Worm (Caenorhabditis elegans) whole organism, late embryonic: ENCODE measurements around the gene Y49E10.25.

Source experiments
- C38D4.7 ChIP-seq: fragments of 200-800 bp; sonication (Bioruptor generic); optimal IDR thresholded peaks from 2 replicates; lab custom pipeline; 2018; ENCODE audit warnings: mild to moderate bottlenecking, missing genetic modification characterization, moderate library complexity, missing compliant biosample characterization
- ceh-31 ChIP-seq: sonication (generic microtip); optimal IDR thresholded peaks from 2 replicates; lab custom pipeline; 2016; ENCODE audit warnings: missing genetic modification characterization, missing compliant biosample characterization
- elt-2 ChIP-seq: sonication (generic microtip); optimal IDR thresholded peaks from 2 replicates; lab custom pipeline; 2016; ENCODE audit warnings: missing genetic modification reagents, missing genetic modification characterization, missing compliant biosample characterization
- hlh-15 ChIP-seq: sonication (generic microtip); optimal IDR thresholded peaks from 2 replicates; lab custom pipeline; 2016; ENCODE audit warnings: missing genetic modification characterization, missing compliant biosample characterization
- hlh-30 ChIP-seq: sonication (generic microtip); optimal IDR thresholded peaks from 2 replicates; lab custom pipeline; 2017; ENCODE audit warnings: antibody characterized with exemption, missing genetic modification characterization, missing compliant biosample characterization; ENCODE audit not compliant: insufficient read depth
- lin-11 ChIP-seq: fragments of 200-800 bp; sonication (Bioruptor generic); optimal IDR thresholded peaks from 2 replicates; lab custom pipeline; 2018; ENCODE audit warnings: mild to moderate bottlenecking, missing genetic modification characterization, missing compliant biosample characterization
- mec-3 ChIP-seq: sonication (generic microtip); optimal IDR thresholded peaks from 2 replicates; lab custom pipeline; 2016; ENCODE audit warnings: borderline replicate concordance, missing genetic modification characterization, missing compliant biosample characterization
- nhr-11 ChIP-seq: fragments of 150-350 bp; optimal IDR thresholded peaks from 2 replicates; lab custom pipeline; 2014; ENCODE audit warnings: missing biosample characterization, missing genetic modification characterization
- pha-4 ChIP-seq: fragments of 150-350 bp; optimal IDR thresholded peaks from 2 replicates; lab custom pipeline; 2018; ENCODE audit warnings: missing biosample characterization, missing genetic modification reagents, missing genetic modification characterization
- rnt-1 ChIP-seq: sonication (generic microtip); optimal IDR thresholded peaks from 2 replicates; lab custom pipeline; 2016; ENCODE audit warnings: missing genetic modification characterization, missing compliant biosample characterization
- unc-55 ChIP-seq: sonication (generic microtip); optimal IDR thresholded peaks from 2 replicates; lab custom pipeline; 2017; ENCODE audit warnings: missing biosample characterization, missing genetic modification reagents, missing genetic modification characterization
- ztf-16 ChIP-seq: sonication (generic microtip); optimal IDR thresholded peaks from 2 replicates; lab custom pipeline; 2017; ENCODE audit warnings: missing genetic modification characterization, missing compliant biosample characterization

- TF ChIP-seq nhr-11 (tag; lab: Kevin White, UChicago), result no peak
- TF ChIP-seq lin-11 (tag; lab: Kevin White, UChicago), result no peak
- no peak for TF ChIP-seq mec-3 (tag; lab: Kevin White, UChicago)
- no peak for TF ChIP-seq unc-55 (GFP tag; lab: Kevin White, UChicago)
- no peak for TF ChIP-seq hlh-15 (tag; lab: Kevin White, UChicago)
- TF ChIP-seq elt-2 (tag; lab: Kevin White, UChicago), result no peak
- no peak for TF ChIP-seq ztf-16 (tag; lab: Kevin White, UChicago)
- no peak for TF ChIP-seq C38D4.7
- TF ChIP-seq pha-4 (tag; lab: Kevin White, UChicago), result no peak
- no peak for TF ChIP-seq hlh-30 (tag; lab: Kevin White, UChicago)
- no peak for TF ChIP-seq rnt-1 (tag; lab: Kevin White, UChicago)
- TF ChIP-seq ceh-31 (tag; lab: Kevin White, UChicago), result no peak
These were observed 32.9 kb downstream of the Y49E10.25 start for ce11 chrIII:12458970-12459369.
